Worm (Caenorhabditis elegans) whole organism, late embryonic: ENCODE data around the gene skat-1.

Source experiments
- C08G9.2 ChIP-seq: sonication (generic microtip); optimal IDR thresholded peaks from 2 replicates; lab custom pipeline; 2016; ENCODE audit warnings: mild to moderate bottlenecking, missing genetic modification characterization, moderate library complexity, missing compliant biosample characterization
- C38D4.7 ChIP-seq: fragments of 200-800 bp; sonication (Bioruptor generic); optimal IDR thresholded peaks from 2 replicates; lab custom pipeline; 2018; ENCODE audit warnings: mild to moderate bottlenecking, missing genetic modification characterization, moderate library complexity, missing compliant biosample characterization
- K09A11.1 ChIP-seq: sonication (generic microtip); optimal IDR thresholded peaks from 2 replicates; lab custom pipeline; 2017; ENCODE audit warnings: antibody characterized with exemption, mild to moderate bottlenecking, missing genetic modification characterization, missing compliant biosample characterization; ENCODE audit not compliant: insufficient read depth
- T23F11.4 ChIP-seq: fragments of 200-800 bp; sonication (Bioruptor generic); optimal IDR thresholded peaks from 2 replicates; lab custom pipeline; 2018; ENCODE audit warnings: mild to moderate bottlenecking, missing genetic modification characterization, missing compliant biosample characterization
- Y22D7AL.16 ChIP-seq: sonication (generic microtip); optimal IDR thresholded peaks from 2 replicates; lab custom pipeline; 2016; ENCODE audit warnings: missing genetic modification characterization, missing compliant biosample characterization
- ahr-1 ChIP-seq: sonication (generic microtip); optimal IDR thresholded peaks from 2 replicates; lab custom pipeline; 2016; ENCODE audit warnings: missing genetic modification characterization, missing compliant biosample characterization
- ama-1 ChIP-seq: fragments of 150-350 bp; optimal IDR thresholded peaks from 2 replicates; lab custom pipeline; 2014
- ceh-14 ChIP-seq: sonication (generic microtip); optimal IDR thresholded peaks from 2 replicates; lab custom pipeline; 2016; ENCODE audit warnings: missing genotype, missing genetic modification characterization, missing compliant biosample characterization
- ceh-19 ChIP-seq: fragments of 200-800 bp; sonication (Bioruptor generic); optimal IDR thresholded peaks from 2 replicates; lab custom pipeline; 2018; ENCODE audit warnings: mild to moderate bottlenecking, missing genetic modification characterization, missing compliant biosample characterization
- ceh-2 ChIP-seq: sonication (generic microtip); optimal IDR thresholded peaks from 2 replicates; lab custom pipeline; 2016; ENCODE audit warnings: missing genotype, missing genetic modification characterization, missing compliant biosample characterization
- ceh-22 ChIP-seq: sonication (generic microtip); optimal IDR thresholded peaks from 2 replicates; lab custom pipeline; 2017; ENCODE audit warnings: missing biosample characterization, missing genetic modification characterization
- ceh-24 ChIP-seq: sonication (generic microtip); optimal IDR thresholded peaks from 2 replicates; lab custom pipeline; 2016; ENCODE audit warnings: mild to moderate bottlenecking, missing genetic modification characterization, missing compliant biosample characterization
- ceh-30 ChIP-seq: fragments of 150-350 bp; optimal IDR thresholded peaks from 2 replicates; lab custom pipeline; 2014; ENCODE audit warnings: missing biosample characterization, missing genetic modification characterization
- ceh-31 ChIP-seq: sonication (generic microtip); optimal IDR thresholded peaks from 2 replicates; lab custom pipeline; 2016; ENCODE audit warnings: missing genetic modification characterization, missing compliant biosample characterization
- ceh-34 ChIP-seq: sonication (generic microtip); optimal IDR thresholded peaks from 2 replicates; lab custom pipeline; 2016; ENCODE audit warnings: mild to moderate bottlenecking, missing genetic modification characterization, missing compliant biosample characterization
- ceh-45 ChIP-seq: fragments of 200-800 bp; sonication (Bioruptor generic); IDR thresholded peaks from 2 replicates; pipeline ENCODE4 v1.3.6; 2022; ENCODE audit warnings: missing genetic modification reagents, missing genetic modification characterization, missing compliant biosample characterization
- ceh-6 ChIP-seq: fragments of 200-800 bp; sonication (Bioruptor generic); optimal IDR thresholded peaks from 2 replicates; lab custom pipeline; 2018; ENCODE audit warnings: mild to moderate bottlenecking, missing genetic modification characterization, missing compliant biosample characterization
- ceh-9 ChIP-seq: sonication (generic microtip); optimal IDR thresholded peaks from 2 replicates; lab custom pipeline; 2016; ENCODE audit warnings: mild to moderate bottlenecking, missing genetic modification characterization, inconsistent platforms, missing compliant biosample characterization
- che-1 ChIP-seq: sonication (generic microtip); optimal IDR thresholded peaks from 2 replicates; lab custom pipeline; 2016; ENCODE audit warnings: mild to moderate bottlenecking, missing genetic modification characterization, missing compliant biosample characterization
- dmd-4 ChIP-seq: sonication (generic microtip); optimal IDR thresholded peaks from 2 replicates; lab custom pipeline; 2016; ENCODE audit warnings: borderline replicate concordance, missing genetic modification characterization, missing compliant biosample characterization
- elt-2 ChIP-seq: sonication (generic microtip); optimal IDR thresholded peaks from 2 replicates; lab custom pipeline; 2016; ENCODE audit warnings: missing genetic modification reagents, missing genetic modification characterization, missing compliant biosample characterization
- elt-4 ChIP-seq: sonication (generic microtip); optimal IDR thresholded peaks from 2 replicates; lab custom pipeline; 2016; ENCODE audit warnings: missing genetic modification characterization, missing compliant biosample characterization
- ets-4 ChIP-seq: sonication (generic microtip); optimal IDR thresholded peaks from 2 replicates; lab custom pipeline; 2016; ENCODE audit warnings: missing genetic modification characterization, missing compliant biosample characterization
- eyg-1 ChIP-seq: sonication (generic microtip); optimal IDR thresholded peaks from 2 replicates; lab custom pipeline; 2016; ENCODE audit warnings: missing genotype, missing genetic modification characterization, missing compliant biosample characterization
- fax-1 ChIP-seq: sonication (generic microtip); optimal IDR thresholded peaks from 2 replicates; lab custom pipeline; 2016; ENCODE audit warnings: missing genotype, missing genetic modification characterization, missing compliant biosample characterization
- fkh-10 ChIP-seq: fragments of 150-350 bp; optimal IDR thresholded peaks from 2 replicates; lab custom pipeline; 2014; ENCODE audit warnings: missing biosample characterization, missing genetic modification reagents, missing genetic modification characterization
- hlh-15 ChIP-seq: sonication (generic microtip); optimal IDR thresholded peaks from 2 replicates; lab custom pipeline; 2016; ENCODE audit warnings: missing genetic modification characterization, missing compliant biosample characterization
- hlh-30 ChIP-seq: sonication (generic microtip); optimal IDR thresholded peaks from 2 replicates; lab custom pipeline; 2017; ENCODE audit warnings: antibody characterized with exemption, missing genetic modification characterization, missing compliant biosample characterization; ENCODE audit not compliant: insufficient read depth
- hlh-6 ChIP-seq: sonication (generic microtip); optimal IDR thresholded peaks from 2 replicates; lab custom pipeline; 2016; ENCODE audit warnings: missing genotype, missing genetic modification characterization, missing compliant biosample characterization
- hlh-8 ChIP-seq: sonication (generic microtip); optimal IDR thresholded peaks from 2 replicates; lab custom pipeline; 2016; ENCODE audit warnings: missing genotype, missing genetic modification characterization, missing compliant biosample characterization
- lim-6 ChIP-seq: sonication (generic microtip); optimal IDR thresholded peaks from 2 replicates; lab custom pipeline; 2016; ENCODE audit warnings: missing genetic modification characterization, missing compliant biosample characterization
- lin-11 ChIP-seq: fragments of 200-800 bp; sonication (Bioruptor generic); optimal IDR thresholded peaks from 2 replicates; lab custom pipeline; 2018; ENCODE audit warnings: mild to moderate bottlenecking, missing genetic modification characterization, missing compliant biosample characterization
- madf-2 ChIP-seq: sonication (generic microtip); optimal IDR thresholded peaks from 2 replicates; lab custom pipeline; 2017; ENCODE audit warnings: missing genetic modification characterization, missing compliant biosample characterization
- nhr-11 ChIP-seq: fragments of 150-350 bp; optimal IDR thresholded peaks from 2 replicates; lab custom pipeline; 2014; ENCODE audit warnings: missing biosample characterization, missing genetic modification characterization
- nhr-232 ChIP-seq: sonication (generic microtip); optimal IDR thresholded peaks from 2 replicates; lab custom pipeline; 2016; ENCODE audit warnings: missing genetic modification characterization, missing compliant biosample characterization
- npax-4 ChIP-seq: sonication (generic microtip); optimal IDR thresholded peaks from 2 replicates; lab custom pipeline; 2016; ENCODE audit warnings: missing genetic modification characterization, missing compliant biosample characterization
- odd-2 ChIP-seq: sonication (generic microtip); optimal IDR thresholded peaks from 2 replicates; lab custom pipeline; 2017; ENCODE audit warnings: antibody characterized with exemption, mild to moderate bottlenecking, missing genetic modification characterization, missing compliant biosample characterization
- pag-3 ChIP-seq: sonication (generic microtip); optimal IDR thresholded peaks from 2 replicates; lab custom pipeline; 2016; ENCODE audit warnings: missing compliant biosample characterization, missing genetic modification characterization, borderline replicate concordance
- pax-1 ChIP-seq: fragments of 150-350 bp; optimal IDR thresholded peaks from 2 replicates; lab custom pipeline; 2014; ENCODE audit warnings: missing biosample characterization, missing genetic modification characterization
- pha-2 ChIP-seq: sonication (generic microtip); optimal IDR thresholded peaks from 2 replicates; lab custom pipeline; 2017; ENCODE audit warnings: mild to moderate bottlenecking, missing genetic modification characterization, missing compliant biosample characterization
- pqm-1 ChIP-seq: sonication (generic microtip); optimal IDR thresholded peaks from 2 replicates; lab custom pipeline; 2016; ENCODE audit warnings: missing genetic modification characterization, missing compliant biosample characterization
- ref-2 ChIP-seq: sonication (generic microtip); optimal IDR thresholded peaks from 2 replicates; lab custom pipeline; 2016; ENCODE audit warnings: missing genetic modification characterization, missing compliant biosample characterization
- sdc-2 ChIP-seq: sonication (generic microtip); optimal IDR thresholded peaks from 2 replicates; lab custom pipeline; 2016; ENCODE audit warnings: missing genotype, missing genetic modification characterization, missing compliant biosample characterization
- sox-4 ChIP-seq: sonication (generic microtip); optimal IDR thresholded peaks from 2 replicates; lab custom pipeline; 2017; ENCODE audit warnings: mild to moderate bottlenecking, missing genetic modification characterization, inconsistent platforms, missing compliant biosample characterization
- syd-9 ChIP-seq: sonication (generic microtip); optimal IDR thresholded peaks from 2 replicates; lab custom pipeline; 2016; ENCODE audit warnings: mild to moderate bottlenecking, missing genetic modification characterization, moderate library complexity, missing compliant biosample characterization
- tbx-2 ChIP-seq: sonication (generic microtip); optimal IDR thresholded peaks from 2 replicates; lab custom pipeline; 2016; ENCODE audit warnings: missing genetic modification characterization, missing compliant biosample characterization
- ttx-3 ChIP-seq: sonication (generic microtip); optimal IDR thresholded peaks from 2 replicates; lab custom pipeline; 2016; ENCODE audit warnings: missing genetic modification reagents, missing genetic modification characterization, missing compliant biosample characterization
- unc-3 ChIP-seq, 2 experiments: fragments of 200-800 bp in 1 of 2; sonication (Bioruptor generic) in 1 of 2; sonication (generic microtip) in 1 of 2; conservative IDR thresholded peaks in 1 of 2; optimal IDR thresholded peaks in 1 of 2; 2 replicates each; pipeline versions ENCODE4 v1.3.6 to Lab custom; 2016 to 2022; ENCODE audit warnings: missing compliant biosample characterization in 2 of 2, missing genetic modification characterization in 2 of 2, missing genetic modification reagents in 1 of 2
- unc-86 ChIP-seq: sonication (generic microtip); optimal IDR thresholded peaks from 2 replicates; lab custom pipeline; 2016; ENCODE audit warnings: missing genetic modification characterization, missing compliant biosample characterization
- zip-5 ChIP-seq: sonication (generic microtip); optimal IDR thresholded peaks from 2 replicates; lab custom pipeline; 2016; ENCODE audit warnings: missing genetic modification characterization, missing compliant biosample characterization

Gene skat-1

ce11 chrIII:8971255-8972020 is 25.1 kb downstream of the skat-1 start, which contains the start of the genes eif-3.D and R08D7.4 (continued):
- TF ChIP-seq C08G9.2 (no peak), unc-3 (GFP tag; conservative IDR thresholded peaks at IDR 0.05; lab: Robert Waterston, UW) (no peak), unc-3 (tag; optimal IDR thresholded peaks at IDR 0.05; lab: Kevin White, UChicago) (peak; percentile 3), unc-86 (tag; lab: Kevin White, UChicago) (no peak), ceh-14 (tag; lab: Kevin White, UChicago) (peak; percentile 58), hlh-30 (tag; lab: Kevin White, UChicago) (no peak), ceh-19 (peak; percentile 14), ceh-45 (no peak), madf-2 (peak; percentile 48), K09A11.1 (tag; lab: Kevin White, UChicago) (no peak), odd-2 (no peak), npax-4 (tag; lab: Kevin White, UChicago) (no peak), ceh-31 (tag; lab: Kevin White, UChicago) (peak; percentile 46), ceh-30 (peak; percentile 37), sdc-2 (tag; lab: Kevin White, UChicago) (no peak), dmd-4 (tag; lab: Kevin White, UChicago) (no peak), fax-1 (tag; lab: Kevin White, UChicago) (no peak), C38D4.7 (peak; percentile 3), ttx-3 (tag; lab: Kevin White, UChicago) (no peak), pha-2 (no peak), Y22D7AL.16 (tag; lab: Kevin White, UChicago) (no peak), ets-4 (peak; percentile 29), pag-3 (tag; lab: Kevin White, UChicago) (no peak), che-1 (tag; lab: Kevin White, UChicago) (peak; percentile 34), elt-4 (tag; lab: Kevin White, UChicago) (no peak), ref-2 (tag; lab: Kevin White, UChicago) (no peak), hlh-15 (peak; percentile 57), pqm-1 (tag; lab: Kevin White, UChicago) (no peak), nhr-232 (tag; lab: Kevin White, UChicago) (peak; percentile 20), lin-11 (tag; lab: Kevin White, UChicago) (peak; percentile 49), zip-5 (no peak)
- TF ChIP-seq, all 69 proteins: peak for 24

ce11 chrIII:8967639-8968038 is 28.9 kb downstream of the skat-1 start, which contains the start of the genes bud-13 and rpap-2:
Gene bud-13, minus strand, starts transcription at chrIII:8967727.
Gene rpap-2, plus strand, starts transcription at chrIII:8967967.
- TF ChIP-seq lim-6: no peak
- peak; percentile 22 for TF ChIP-seq hlh-8 (tag; lab: Kevin White, UChicago)
- TF ChIP-seq hlh-6 (tag; lab: Kevin White, UChicago): no peak
- TF ChIP-seq ceh-6 (GFP tag; lab: Kevin White, UChicago): no peak
- TF ChIP-seq tbx-2 (tag; lab: Kevin White, UChicago): peak; percentile 36
- no peak for TF ChIP-seq eyg-1 (tag; lab: Kevin White, UChicago)
- no peak for TF ChIP-seq lin-11 (tag; lab: Kevin White, UChicago)
- TF ChIP-seq ceh-34 (tag; lab: Kevin White, UChicago): no peak
- no peak for TF ChIP-seq T23F11.4 (GFP tag; lab: Kevin White, UChicago)
- no peak for TF ChIP-seq sox-4 (tag; lab: Kevin White, UChicago)
- TF ChIP-seq ceh-22 (tag; lab: Kevin White, UChicago): no peak
- peak; percentile 15 for TF ChIP-seq zip-5
- no peak for TF ChIP-seq che-1 (tag; lab: Kevin White, UChicago)
- TF ChIP-seq fkh-10 (GFP tag; lab: Kevin White, UChicago): no peak
- no peak for TF ChIP-seq Y22D7AL.16 (tag; lab: Kevin White, UChicago)
- TF ChIP-seq ceh-2 (tag; lab: Kevin White, UChicago): peak; percentile 8
- no peak for TF ChIP-seq elt-4 (tag; lab: Kevin White, UChicago)
- no peak for TF ChIP-seq ahr-1
- no peak for TF ChIP-seq ceh-24 (tag; lab: Kevin White, UChicago)
- no peak for TF ChIP-seq pax-1 (tag; lab: Kevin White, UChicago)
- no peak for TF ChIP-seq ama-1 (lab: Kevin White, UChicago)
- no peak for TF ChIP-seq nhr-11
- no peak for TF ChIP-seq syd-9 (tag; lab: Kevin White, UChicago)
- TF ChIP-seq ceh-31 (tag; lab: Kevin White, UChicago): peak; percentile 46
- TF ChIP-seq unc-3 (GFP tag; conservative IDR thresholded peaks at IDR 0.05; lab: Robert Waterston, UW): no peak
- TF ChIP-seq unc-3 (tag; optimal IDR thresholded peaks at IDR 0.05; lab: Kevin White, UChicago): no peak
- TF ChIP-seq elt-2 (tag; lab: Kevin White, UChicago): no peak
- TF ChIP-seq pag-3 (tag; lab: Kevin White, UChicago): no peak
- TF ChIP-seq ceh-9: no peak
